ENCODE assay signal across 1 fruit fly cellular context in genomic region chrX:13781739-13782502, dm6.
TF ChIP-seq lines count a peak whose summit lies in the region.

Gene CtsB (minus strand): TSS chrX:13782170.
Gene amrt (plus strand): TSS chrX:13782459.

TF ChIP-seq in whole organism, embryonic, 481 proteins besides CTCF, POLR2A, EP300 and RAD21 (continued from another document and continues in another):
- TF ChIP-seq Rx (GFP tag; IDR thresholded peaks at IDR 0.05; lab: Robert Waterston, UW) (no peak), CG5953 (GFP tag; IDR thresholded peaks at IDR 0.05; lab: Robert Waterston, UW) (no peak), CG31441 (GFP tag; IDR thresholded peaks at IDR 0.05; lab: Robert Waterston, UW) (peak; percentile 33; the same call in 1 of the 2 replicates), Meics (GFP tag; optimal IDR thresholded peaks at IDR 0.05; lab: Kevin White, UChicago) (peak; percentile 30), sens (GFP tag; lab: Kevin White, UChicago) (peak; percentile 92), BEAF-32 (GFP tag; optimal IDR thresholded peaks at IDR 0.05; lab: Kevin White, UChicago) (peak; percentile 93), HmgZ (tag; optimal IDR thresholded peaks at IDR 0.05; lab: Kevin White, UChicago) (peak; percentile 46), Camta (GFP tag; optimal IDR thresholded peaks at IDR 0.05; lab: Kevin White, UChicago) (peak; percentile 51), zfh2 (GFP tag; optimal IDR thresholded peaks at IDR 0.05; lab: Kevin White, UChicago) (peak; percentile 60), kay (GFP tag; optimal IDR thresholded peaks at IDR 0.05; lab: Kevin White, UChicago) (peak; percentile 28), Fer1 (GFP tag; optimal IDR thresholded peaks at IDR 0.05; lab: Kevin White, UChicago) (peak; percentile 60), HmgD (GFP tag; optimal IDR thresholded peaks at IDR 0.05; lab: Kevin White, UChicago) (peak; percentile 68), row (GFP tag; IDR thresholded peaks at IDR 0.05; lab: Robert Waterston, UW) (peak; percentile 94), Vsx1 (GFP tag; optimal IDR thresholded peaks at IDR 0.05; lab: Kevin White, UChicago) (no peak), CG7745 (tag; optimal IDR thresholded peaks at IDR 0.05; lab: Kevin White, UChicago) (no peak), ato (GFP tag; IDR thresholded peaks at IDR 0.05; lab: Robert Waterston, UW; ENCODE audit: partially characterized antibody) (peak; percentile 40; the same call in 1 of the 2 replicates), CG4854 (GFP tag; optimal IDR thresholded peaks at IDR 0.05; lab: Kevin White, UChicago) (peak; percentile 12), CG1647 (GFP tag; optimal IDR thresholded peaks at IDR 0.05; lab: Kevin White, UChicago) (peak; percentile 20), pb (GFP tag; optimal IDR thresholded peaks at IDR 0.05; lab: Kevin White, UChicago) (no peak), hth (optimal IDR thresholded peaks at IDR 0.05; lab: Kevin White, UChicago) (no peak), CG31388 (GFP tag; optimal IDR thresholded peaks at IDR 0.05; lab: Kevin White, UChicago) (no peak), Med (GFP tag; lab: Kevin White, UChicago) (peak; percentile 93), Scr (GFP tag; IDR thresholded peaks at IDR 0.05; lab: Robert Waterston, UW; ENCODE audit: partially characterized antibody) (peak; percentile 89), unc-4 (GFP tag; IDR thresholded peaks at IDR 0.05; lab: Robert Waterston, UW; ENCODE audit: partially characterized antibody) (peak; percentile 80; the same call in 1 of the 2 replicates), Lhr (GFP tag; optimal IDR thresholded peaks at IDR 0.05; lab: Kevin White, UChicago) (peak; percentile 42), eve (GFP tag; optimal IDR thresholded peaks at IDR 0.05; lab: Kevin White, UChicago) (peak in 1 of 2 experiments; percentile 11), pita (GFP tag; optimal IDR thresholded peaks at IDR 0.05; lab: Kevin White, UChicago) (no peak), CG10267 (tag; optimal IDR thresholded peaks at IDR 0.05; lab: Kevin White, UChicago) (peak; percentile 26), peb (GFP tag; IDR thresholded peaks at IDR 0.05; lab: Robert Waterston, UW) (no peak), ham (GFP tag; IDR thresholded peaks at IDR 0.05; lab: Robert Waterston, UW) (no peak), Dip3 (GFP tag; optimal IDR thresholded peaks at IDR 0.05; lab: Kevin White, UChicago) (peak; percentile 38), slbo (GFP tag; IDR thresholded peaks at IDR 0.05; lab: Robert Waterston, UW) (peak; percentile 68), insv (GFP tag; optimal IDR thresholded peaks at IDR 0.05; lab: Kevin White, UChicago) (peak in 1 of 2 experiments; percentile 34), Ets97D (GFP tag; optimal IDR thresholded peaks at IDR 0.05; lab: Kevin White, UChicago) (peak; percentile 56), her (GFP tag; optimal IDR thresholded peaks at IDR 0.05; lab: Kevin White, UChicago) (peak; percentile 37), ro (GFP tag; IDR thresholded peaks at IDR 0.05; lab: Robert Waterston, UW) (no peak), CG7963 (GFP tag; IDR thresholded peaks at IDR 0.05; lab: Robert Waterston, UW; ENCODE audit: partially characterized antibody) (peak; percentile 55; the same call in 1 of the 3 replicates), Fer3 (tag; optimal IDR thresholded peaks at IDR 0.05; lab: Kevin White, UChicago) (peak; percentile 26), Hmx (GFP tag; optimal IDR thresholded peaks at IDR 0.05; lab: Kevin White, UChicago) (no peak), CG17568 (GFP tag; optimal IDR thresholded peaks at IDR 0.05; lab: Kevin White, UChicago) (no peak), otp (GFP tag; IDR thresholded peaks at IDR 0.05; lab: Robert Waterston, UW) (no peak), Elba2 (GFP tag; optimal IDR thresholded peaks at IDR 0.05; lab: Kevin White, UChicago) (no peak), CG11560 (tag; IDR thresholded peaks at IDR 0.05; lab: Robert Waterston, UW) (peak; percentile 46; the same call in 1 of the 3 replicates), pnt (GFP tag; optimal IDR thresholded peaks at IDR 0.05; lab: Kevin White, UChicago) (peak; percentile 48), vfl (GFP tag; optimal IDR thresholded peaks at IDR 0.05; lab: Kevin White, UChicago) (no peak), disco-r (GFP tag; optimal IDR thresholded peaks at IDR 0.05; lab: Kevin White, UChicago) (no peak), fu2 (GFP tag; optimal IDR thresholded peaks at IDR 0.05; lab: Kevin White, UChicago) (peak; percentile 56), sna (GFP tag; IDR thresholded peaks at IDR 0.05; lab: Robert Waterston, UW; ENCODE audit: partially characterized antibody) (peak; percentile 76), nau (GFP tag; optimal IDR thresholded peaks at IDR 0.05; lab: Kevin White, UChicago) (no peak), CG3838 (GFP tag; optimal IDR thresholded peaks at IDR 0.05; lab: Kevin White, UChicago) (no peak), tgo (GFP tag; IDR thresholded peaks at IDR 0.05; lab: Robert Waterston, UW) (0 out of 3 replicates have a peak, but pooled peaks have one; percentile 28), CG6175 (GFP tag; IDR thresholded peaks at IDR 0.05; lab: Robert Waterston, UW) (no peak), Doc3 (GFP tag; IDR thresholded peaks at IDR 0.05; lab: Robert Waterston, UW; ENCODE audit: partially characterized antibody) (peak; percentile 56; the same call in 1 of the 3 replicates), ftz-f1 (GFP tag; optimal IDR thresholded peaks at IDR 0.05; lab: Kevin White, UChicago) (peak; percentile 1), CG3847 (GFP tag; IDR thresholded peaks at IDR 0.05; lab: Robert Waterston, UW) (peak; percentile 60), ind (GFP tag; optimal IDR thresholded peaks at IDR 0.05; lab: Kevin White, UChicago) (peak; percentile 57), Side (GFP tag; optimal IDR thresholded peaks at IDR 0.05; lab: Kevin White, UChicago) (peak; percentile 51), CG17385 (GFP tag; optimal IDR thresholded peaks at IDR 0.05; lab: Kevin White, UChicago) (peak; percentile 21), CG4617 (GFP tag; optimal IDR thresholded peaks at IDR 0.05; lab: Kevin White, UChicago; ENCODE audit: borderline replicate concordance) (peak; percentile 55), CG34376 (GFP tag; optimal IDR thresholded peaks at IDR 0.05; lab: Kevin White, UChicago) (peak; percentile 51), Deaf1 (tag; optimal IDR thresholded peaks at IDR 0.05; lab: Kevin White, UChicago) (no peak), CG11398 (GFP tag; optimal IDR thresholded peaks at IDR 0.05; lab: Kevin White, UChicago) (peak; percentile 52), grau (tag; optimal IDR thresholded peaks at IDR 0.05; lab: Kevin White, UChicago) (peak; percentile 50), bbx (GFP tag; IDR thresholded peaks at IDR 0.05; lab: Robert Waterston, UW; ENCODE audit: partially characterized antibody) (peak; percentile 72), zen2 (GFP tag; IDR thresholded peaks at IDR 0.05; lab: Robert Waterston, UW; ENCODE audit: partially characterized antibody) (no peak; the same call in 2 of the 3 replicates), fd3F (GFP tag; optimal IDR thresholded peaks at IDR 0.05; lab: Kevin White, UChicago) (no peak), lbe (GFP tag; optimal IDR thresholded peaks at IDR 0.05; lab: Kevin White, UChicago) (peak; percentile 56), da (GFP tag; optimal IDR thresholded peaks at IDR 0.05; lab: Kevin White, UChicago) (no peak), emc (GFP tag; optimal IDR thresholded peaks at IDR 0.05; lab: Kevin White, UChicago) (no peak), pum (GFP tag; optimal IDR thresholded peaks at IDR 0.05; lab: Kevin White, UChicago) (peak; percentile 55), CG15514 (GFP tag; optimal IDR thresholded peaks at IDR 0.05; lab: Kevin White, UChicago) (peak; percentile 79), Sox102F (GFP tag; optimal IDR thresholded peaks at IDR 0.05; lab: Kevin White, UChicago) (no peak), Sox100B (GFP tag; optimal IDR thresholded peaks at IDR 0.05; lab: Kevin White, UChicago) (no peak), Pdp1 (GFP tag; optimal IDR thresholded peaks at IDR 0.05; lab: Kevin White, UChicago) (peak; percentile 57 to 61), gce (GFP tag; IDR thresholded peaks at IDR 0.05; lab: Robert Waterston, UW) (no peak), Kr (GFP tag; optimal IDR thresholded peaks at IDR 0.05; lab: Kevin White, UChicago) (peak; percentile 43), luna (GFP tag; optimal IDR thresholded peaks at IDR 0.05; lab: Kevin White, UChicago) (peak; percentile 7), crc (GFP tag; optimal IDR thresholded peaks at IDR 0.05; lab: Kevin White, UChicago) (no peak), B-H2 (GFP tag; optimal IDR thresholded peaks at IDR 0.05; lab: Kevin White, UChicago) (peak; percentile 20), Optix (GFP tag; IDR thresholded peaks at IDR 0.05; lab: Robert Waterston, UW) (no peak), CG6272 (GFP tag; IDR thresholded peaks at IDR 0.05; lab: Robert Waterston, UW) (no peak), vvl (GFP tag; IDR thresholded peaks at IDR 0.05; lab: Robert Waterston, UW) (0 out of 2 replicates have a peak, but pooled peaks have one; percentile 5), tap (tag; optimal IDR thresholded peaks at IDR 0.05; lab: Kevin White, UChicago) (no peak), CG16863 (GFP tag; optimal IDR thresholded peaks at IDR 0.05; lab: Kevin White, UChicago) (peak; percentile 17), Hr39 (optimal IDR thresholded peaks at IDR 0.05; lab: Kevin White, UChicago) (no peak), CG16813 (GFP tag; IDR thresholded peaks at IDR 0.05; lab: Robert Waterston, UW; ENCODE audit: partially characterized antibody) (peak; percentile 91), pros (GFP tag; optimal IDR thresholded peaks at IDR 0.05; lab: Kevin White, UChicago) (no peak), Doc2 (GFP tag; IDR thresholded peaks at IDR 0.05; lab: Robert Waterston, UW) (no peak), NC2α (GFP tag; optimal IDR thresholded peaks at IDR 0.05; lab: Kevin White, UChicago) (no peak), mam (GFP tag; optimal IDR thresholded peaks at IDR 0.05; lab: Kevin White, UChicago) (peak; percentile 70), Lpt (GFP tag; optimal IDR thresholded peaks at IDR 0.05; lab: Kevin White, UChicago) (no peak), CG30431 (GFP tag; optimal IDR thresholded peaks at IDR 0.05; lab: Kevin White, UChicago) (no peak), CG10209 (GFP tag; optimal IDR thresholded peaks at IDR 0.05; lab: Kevin White, UChicago) (peak; percentile 48), usp (GFP tag; optimal IDR thresholded peaks at IDR 0.05; lab: Kevin White, UChicago) (no peak), trh (GFP tag; optimal IDR thresholded peaks at IDR 0.05; lab: Kevin White, UChicago) (no peak), shn (GFP tag; optimal IDR thresholded peaks at IDR 0.05; lab: Kevin White, UChicago) (peak; percentile 46), CG34224 (GFP tag; IDR thresholded peaks at IDR 0.05; lab: Robert Waterston, UW; ENCODE audit: partially characterized antibody) (peak; percentile 67; the same call in 2 of the 3 replicates), lab (GFP tag; optimal IDR thresholded peaks at IDR 0.05; lab: Kevin White, UChicago) (peak; percentile 53), CG2712 (tag; optimal IDR thresholded peaks at IDR 0.05; lab: Kevin White, UChicago) (peak; percentile 55), CG7928 (GFP tag; optimal IDR thresholded peaks at IDR 0.05; lab: Kevin White, UChicago) (no peak), Sry-δ (GFP tag; optimal IDR thresholded peaks at IDR 0.05; lab: Kevin White, UChicago) (peak; percentile 93), CG6254 (GFP tag; optimal IDR thresholded peaks at IDR 0.05; lab: Kevin White, UChicago) (no peak), tin (GFP tag; optimal IDR thresholded peaks at IDR 0.05; lab: Kevin White, UChicago) (peak; percentile 18), repo (GFP tag; optimal IDR thresholded peaks at IDR 0.05; lab: Kevin White, UChicago) (peak; percentile 29), so (GFP tag; IDR thresholded peaks at IDR 0.05; lab: Robert Waterston, UW) (no peak), CG2129 (GFP tag; IDR thresholded peaks at IDR 0.05; lab: Robert Waterston, UW; ENCODE audit: partially characterized antibody) (peak; percentile 70), CG3163 (GFP tag; optimal IDR thresholded peaks at IDR 0.05; lab: Kevin White, UChicago) (peak; percentile 88), CG2120 (GFP tag; optimal IDR thresholded peaks at IDR 0.05; lab: Kevin White, UChicago) (peak; percentile 68), Ada2b (GFP tag; IDR thresholded peaks at IDR 0.05; lab: Robert Waterston, UW) (no peak), CG12071 (GFP tag; optimal IDR thresholded peaks at IDR 0.05; lab: Kevin White, UChicago) (no peak), Drgx (GFP tag; IDR thresholded peaks at IDR 0.05; lab: Robert Waterston, UW) (peak; percentile 62), CG18764 (GFP tag; optimal IDR thresholded peaks at IDR 0.05; lab: Kevin White, UChicago) (no peak), zfh1 (GFP tag; IDR thresholded peaks at IDR 0.05; lab: Robert Waterston, UW) (no peak), Jarid2 (GFP tag; optimal IDR thresholded peaks at IDR 0.05; lab: Kevin White, UChicago) (peak; percentile 37), cato (GFP tag; optimal IDR thresholded peaks at IDR 0.05; lab: Kevin White, UChicago; ENCODE audit: borderline replicate concordance) (no peak), sug (tag; optimal IDR thresholded peaks at IDR 0.05; lab: Kevin White, UChicago) (peak; percentile 66), CG2678 (tag; optimal IDR thresholded peaks at IDR 0.05; lab: Kevin White, UChicago) (peak; percentile 60), amos (GFP tag; IDR thresholded peaks at IDR 0.05; lab: Robert Waterston, UW; ENCODE audit: partially characterized antibody) (peak; percentile 76), gt (GFP tag; IDR thresholded peaks at IDR 0.05; lab: Robert Waterston, UW) (no peak), CG17359 (tag; optimal IDR thresholded peaks at IDR 0.05; lab: Kevin White, UChicago) (peak; percentile 85), NFAT (GFP tag; IDR thresholded peaks at IDR 0.05; lab: Robert Waterston, UW) (no peak), danr (GFP tag; IDR thresholded peaks at IDR 0.05; lab: Robert Waterston, UW) (no peak), CG11247 (GFP tag; IDR thresholded peaks at IDR 0.05; lab: Robert Waterston, UW) (no peak), esg (GFP tag; conservative IDR thresholded peaks at IDR 0.05; lab: Robert Waterston, UW) (0 out of 2 replicates have a peak, but pooled peaks have one; percentile 7), CG30020 (tag; optimal IDR thresholded peaks at IDR 0.05; lab: Kevin White, UChicago) (peak; percentile 57), bsh (GFP tag; optimal IDR thresholded peaks at IDR 0.05; lab: Kevin White, UChicago) (peak; percentile 18 to 58), hb (GFP tag; IDR thresholded peaks at IDR 0.05; lab: Robert Waterston, UW; ENCODE audit: partially characterized antibody) (peak; percentile 78), stc (GFP tag; IDR thresholded peaks at IDR 0.05; lab: Robert Waterston, UW) (no peak), PHDP (tag; optimal IDR thresholded peaks at IDR 0.05; lab: Kevin White, UChicago) (peak; percentile 24), CG13296 (GFP tag; optimal IDR thresholded peaks at IDR 0.05; lab: Kevin White, UChicago) (no peak)
